Fruit fly (Drosophila melanogaster) whole organism, wandering third instar larva: ENCODE data around the gene Ndf.

ENCODE experiments used
- Abd-B ChIP-seq: fragments of >200 bp; optimal IDR thresholded peaks from 2 replicates; lab custom pipeline; 2017; ENCODE audit warnings: missing biosample characterization, missing genetic modification characterization
- CG32264 ChIP-seq: fragments of 200-800 bp; sonication (Bioruptor generic); optimal IDR thresholded peaks from 2 replicates; lab custom pipeline; 2016; ENCODE audit warnings: missing biosample characterization, missing genetic modification characterization
- CG9705 ChIP-seq: fragments of 200-800 bp; sonication (Bioruptor generic); optimal IDR thresholded peaks from 2 replicates; lab custom pipeline; 2018; ENCODE audit warnings: missing biosample characterization, mild to moderate bottlenecking, missing genetic modification characterization
- CrebA ChIP-seq: fragments of 200-800 bp; sonication (Bioruptor generic); optimal IDR thresholded peaks from 2 replicates; lab custom pipeline; 2016; ENCODE audit warnings: missing biosample characterization, mild to moderate bottlenecking, missing genetic modification characterization, borderline replicate concordance
- Dfd ChIP-seq: fragments of >200 bp; optimal IDR thresholded peaks from 2 replicates; lab custom pipeline; 2017; ENCODE audit warnings: missing biosample characterization, missing genetic modification characterization
- Dif ChIP-seq: fragments of 200-275, 200-300 bp; sonication (Bioruptor generic); optimal IDR thresholded peaks from 2 replicates; lab custom pipeline; 2018; ENCODE audit warnings: missing biosample characterization, missing genetic modification characterization; ENCODE audit not compliant: partially characterized antibody
- GATAd ChIP-seq: sonication (Bioruptor generic); optimal IDR thresholded peaks from 2 replicates; lab custom pipeline; 2016; ENCODE audit warnings: missing biosample characterization, missing genetic modification characterization
- HLH106 ChIP-seq: fragments of 200-800 bp; optimal IDR thresholded peaks from 3 replicates; lab custom pipeline; 2019; ENCODE audit warnings: missing biosample characterization, mild to moderate bottlenecking, missing genetic modification characterization, moderate library complexity
- Hnf4 ChIP-seq: fragments of 200-800 bp; sonication (Bioruptor generic); optimal IDR thresholded peaks from 2 replicates; lab custom pipeline; 2016; ENCODE audit warnings: missing biosample characterization, mild to moderate bottlenecking, missing genetic modification characterization
- Hr78 ChIP-seq: fragments of >200 bp; optimal IDR thresholded peaks from 2 replicates; lab custom pipeline; 2017; ENCODE audit warnings: missing biosample characterization, missing genetic modification characterization
- Hr83 ChIP-seq: fragments of 200-300 bp; sonication (Bioruptor generic); optimal IDR thresholded peaks from 2 replicates; lab custom pipeline; 2016; ENCODE audit warnings: missing biosample characterization, mild to moderate bottlenecking, missing genetic modification characterization, moderate library complexity; ENCODE audit not compliant: poor library complexity, severe bottlenecking
- Jra ChIP-seq: sonication (Bioruptor generic); optimal IDR thresholded peaks from 2 replicates; lab custom pipeline; 2016; ENCODE audit warnings: missing biosample characterization, missing genetic modification characterization
- Mio ChIP-seq: sonication (Bioruptor generic); optimal IDR thresholded peaks from 2 replicates; lab custom pipeline; 2016; ENCODE audit warnings: missing biosample characterization, missing genetic modification characterization
- Myc ChIP-seq: fragments of >200 bp; optimal IDR thresholded peaks from 2 replicates; lab custom pipeline; 2017
- N ChIP-seq: fragments of >200 bp; optimal IDR thresholded peaks from 2 replicates; lab custom pipeline; 2018; ENCODE audit warnings: missing biosample characterization, missing external identifiers, missing genetic modification characterization
- OdsH ChIP-seq: fragments of 200-800 bp; sonication (Bioruptor generic); optimal IDR thresholded peaks from 2 replicates; lab custom pipeline; 2016; ENCODE audit warnings: missing biosample characterization, mild to moderate bottlenecking, missing genetic modification characterization
- Rel ChIP-seq, 2 experiments: fragments of 200-800 bp; sonication (Bioruptor generic) in 1 of 2; optimal IDR thresholded peaks; 2 replicates in 1 of 2; 3 replicates in 1 of 2; lab custom pipeline; 2016 to 2019; ENCODE audit warnings: mild to moderate bottlenecking in 2 of 2, missing biosample characterization in 2 of 2, missing genetic modification characterization in 2 of 2, moderate library complexity in 1 of 2
- Sp1 ChIP-seq: fragments of 200-800 bp; sonication (Bioruptor generic); optimal IDR thresholded peaks from 3 replicates; lab custom pipeline; 2019; ENCODE audit warnings: missing biosample characterization, mild to moderate bottlenecking, missing genetic modification characterization, moderate library complexity
- Vsx2 ChIP-seq: fragments of 200-300, 225-300 bp; sonication (Bioruptor generic); optimal IDR thresholded peaks from 2 replicates; lab custom pipeline; 2018; ENCODE audit warnings: missing biosample characterization, missing genetic modification characterization; ENCODE audit not compliant: partially characterized antibody
- br ChIP-seq: fragments of 200-800 bp; sonication (Bioruptor generic); optimal IDR thresholded peaks from 2 replicates; lab custom pipeline; 2016; ENCODE audit warnings: missing biosample characterization, missing genetic modification characterization
- brk ChIP-seq: fragments of 200-800 bp; sonication (Bioruptor generic); optimal IDR thresholded peaks from 2 replicates; lab custom pipeline; 2016; ENCODE audit warnings: missing biosample characterization, mild to moderate bottlenecking, missing genetic modification characterization
- dl ChIP-seq, 2 experiments: fragments of 175-275, 200-275 bp in 1 of 2; fragments of 200-275 bp in 1 of 2; sonication (Bioruptor generic); optimal IDR thresholded peaks; lab custom pipeline; 2018; ENCODE audit warnings: mild to moderate bottlenecking in 2 of 2, missing biosample characterization in 2 of 2, missing genetic modification characterization in 2 of 2, moderate library complexity in 2 of 2; ENCODE audit not compliant: partially characterized antibody in 2 of 2, insufficient read depth in 1 of 2
- dmrt93B ChIP-seq: fragments of 200-800 bp; sonication (Bioruptor generic); optimal IDR thresholded peaks from 2 replicates; lab custom pipeline; 2018; ENCODE audit warnings: missing biosample characterization, mild to moderate bottlenecking, missing genetic modification characterization
- dsf ChIP-seq: sonication (Bioruptor generic); optimal IDR thresholded peaks from 2 replicates; lab custom pipeline; 2016; ENCODE audit warnings: missing biosample characterization, missing genetic modification characterization, borderline replicate concordance
- ey ChIP-seq: fragments of 200-800 bp; sonication (Bioruptor generic); optimal IDR thresholded peaks from 2 replicates; lab custom pipeline; 2016; ENCODE audit warnings: missing biosample characterization, missing genetic modification characterization
- foxo ChIP-seq, 2 experiments: fragments of 200-800 bp; sonication (Bioruptor generic); optimal IDR thresholded peaks; 2 replicates in 1 of 2; 3 replicates in 1 of 2; lab custom pipeline; 2016 to 2017; ENCODE audit warnings: missing biosample characterization in 2 of 2, missing genetic modification characterization in 2 of 2
- fru ChIP-seq: fragments of 200-800 bp; sonication (Bioruptor generic); optimal IDR thresholded peaks from 3 replicates; lab custom pipeline; 2016; ENCODE audit warnings: missing biosample characterization, mild to moderate bottlenecking, missing genetic modification characterization
- h ChIP-seq: fragments of 200-800 bp; sonication (Bioruptor generic); optimal IDR thresholded peaks from 3 replicates; lab custom pipeline; 2016; ENCODE audit warnings: missing biosample characterization, mild to moderate bottlenecking, missing genetic modification characterization
- jim ChIP-seq: fragments of 175-275, 200-325 bp; sonication (Bioruptor generic); optimal IDR thresholded peaks from 2 replicates; lab custom pipeline; 2016; ENCODE audit warnings: missing biosample characterization, mild to moderate bottlenecking, missing genetic modification characterization
- lola ChIP-seq: fragments of >200 bp; optimal IDR thresholded peaks from 2 replicates; lab custom pipeline; 2017; ENCODE audit warnings: missing biosample characterization, missing genetic modification characterization
- pan ChIP-seq: fragments of >200 bp; optimal IDR thresholded peaks from 2 replicates; lab custom pipeline; 2017
- psq ChIP-seq: fragments of 200-800 bp; sonication (Bioruptor generic); optimal IDR thresholded peaks from 3 replicates; lab custom pipeline; 2017; ENCODE audit warnings: missing biosample characterization, mild to moderate bottlenecking, missing genetic modification characterization, moderate library complexity
- rgr ChIP-seq: fragments of 200-800 bp; sonication (Bioruptor generic); optimal IDR thresholded peaks from 3 replicates; lab custom pipeline; 2016; ENCODE audit warnings: missing biosample characterization, mild to moderate bottlenecking, missing genetic modification characterization
- sage ChIP-seq: fragments of 200-800 bp; sonication (Bioruptor generic); optimal IDR thresholded peaks from 2 replicates; lab custom pipeline; 2016; ENCODE audit warnings: missing biosample characterization, mild to moderate bottlenecking, missing genetic modification characterization
- sv ChIP-seq: fragments of 200-800 bp; sonication (Bioruptor generic); optimal IDR thresholded peaks from 3 replicates; lab custom pipeline; 2016; ENCODE audit warnings: missing biosample characterization, missing genetic modification characterization
- tai ChIP-seq: sonication (Bioruptor generic); optimal IDR thresholded peaks from 2 replicates; lab custom pipeline; 2016; ENCODE audit warnings: missing biosample characterization, missing genetic modification characterization
- usp ChIP-seq: fragments of >200 bp; optimal IDR thresholded peaks from 2 replicates; lab custom pipeline; 2017; ENCODE audit warnings: missing biosample characterization, missing genetic modification characterization
- woc ChIP-seq: sonication (Bioruptor generic); optimal IDR thresholded peaks from 2 replicates; lab custom pipeline; 2016; ENCODE audit warnings: missing biosample characterization, mild to moderate bottlenecking, missing genetic modification characterization

Gene Ndf

dm6 chr2L:10056705-10057104 is 53.1 kb downstream of the Ndf start, which contains the start of gene Pen:
Pen (plus strand) TSS chr2L:10056900.
- no peak for TF ChIP-seq Hr83
- no peak for TF ChIP-seq pan (lab: Kevin White, UChicago)
- no peak for TF ChIP-seq Mio
- TF ChIP-seq Myc = no peak
- TF ChIP-seq HLH106 (tag; lab: Kevin White, UChicago) = no peak
- no peak for TF ChIP-seq CrebA (GFP tag; lab: Kevin White, UChicago)
- TF ChIP-seq dl (GFP tag; optimal IDR thresholded peaks at IDR 0.05; lab: Kevin White, UChicago; ENCODE audit: insufficient read depth in 1 of 2, partially characterized antibody in 2 of 2) = no peak
- no peak for TF ChIP-seq Hr78
- TF ChIP-seq tai = no peak
- TF ChIP-seq lola = no peak
- no peak for TF ChIP-seq CG32264 (GFP tag; lab: Kevin White, UChicago)
- TF ChIP-seq foxo (GFP tag; optimal IDR thresholded peaks at IDR 0.05; lab: Kevin White, UChicago) = no peak
- no peak for TF ChIP-seq Dfd (GFP tag; lab: Kevin White, UChicago)
- TF ChIP-seq woc = no peak
- no peak for TF ChIP-seq psq (GFP tag; lab: Kevin White, UChicago)
- no peak for TF ChIP-seq Hnf4 (GFP tag; lab: Kevin White, UChicago)
- TF ChIP-seq br = no peak
- no peak for TF ChIP-seq fru (GFP tag; lab: Kevin White, UChicago)
- no peak for TF ChIP-seq Dif (GFP tag; lab: Kevin White, UChicago)

- TF ChIP-seq dl (GFP tag; optimal IDR thresholded peaks at IDR 0.05; lab: Kevin White, UChicago; ENCODE audit: insufficient read depth in 1 of 2, partially characterized antibody in 2 of 2) = no peak
- TF ChIP-seq brk (GFP tag; lab: Kevin White, UChicago) = peak; percentile 82
- TF ChIP-seq Hr83 = peak; percentile 93
- TF ChIP-seq psq (GFP tag; lab: Kevin White, UChicago) = peak; percentile 96
- no peak for TF ChIP-seq Hr78
- TF ChIP-seq tai = peak; percentile 94
- TF ChIP-seq Mio = peak; percentile 69
- peak; percentile 95 for TF ChIP-seq Sp1 (GFP tag; lab: Kevin White, UChicago)
- TF ChIP-seq lola = no peak
- TF ChIP-seq woc = peak; percentile 91
- TF ChIP-seq Abd-B (GFP tag; lab: Kevin White, UChicago) = no peak
- TF ChIP-seq Dif (GFP tag; lab: Kevin White, UChicago) = no peak
- TF ChIP-seq HLH106 (tag; lab: Kevin White, UChicago) = peak; percentile 98
- peak; percentile 96 for TF ChIP-seq h (GFP tag; lab: Kevin White, UChicago)
- peak; percentile 87 for TF ChIP-seq Jra
- peak; percentile 77 for TF ChIP-seq GATAd (GFP tag; lab: Kevin White, UChicago)
- TF ChIP-seq N (GFP tag; lab: Kevin White, UChicago) = no peak
- peak; percentile 61 for TF ChIP-seq Rel (GFP tag; optimal IDR thresholded peaks at IDR 0.05; lab: Kevin White, UChicago)
- peak; percentile 83 for TF ChIP-seq Rel (tag; optimal IDR thresholded peaks at IDR 0.05; lab: Kevin White, UChicago)
- TF ChIP-seq pan (lab: Kevin White, UChicago) = no peak
- peak; percentile 85 for TF ChIP-seq dsf (GFP tag; lab: Kevin White, UChicago)
- peak; percentile 95 for TF ChIP-seq sage (GFP tag; lab: Kevin White, UChicago)
- TF ChIP-seq br = peak; percentile 96
- TF ChIP-seq rgr (GFP tag; lab: Kevin White, UChicago) = peak; percentile 96
- peak; percentile 95 for TF ChIP-seq dmrt93B (GFP tag; lab: Kevin White, UChicago)
- TF ChIP-seq Myc = no peak
- peak; percentile 95 for TF ChIP-seq ey (GFP tag; lab: Kevin White, UChicago)
- no peak for TF ChIP-seq usp (GFP tag; lab: Kevin White, UChicago)
- TF ChIP-seq CG32264 (GFP tag; lab: Kevin White, UChicago) = peak; percentile 91
- peak; percentile 83 for TF ChIP-seq CrebA (GFP tag; lab: Kevin White, UChicago)
- TF ChIP-seq CG9705 = peak; percentile 92
- TF ChIP-seq OdsH (GFP tag; lab: Kevin White, UChicago) = peak; percentile 95
- TF ChIP-seq jim (GFP tag; lab: Kevin White, UChicago) = peak; percentile 38
- no peak for TF ChIP-seq Dfd (GFP tag; lab: Kevin White, UChicago)
- no peak for TF ChIP-seq Vsx2 (GFP tag; lab: Kevin White, UChicago)
- TF ChIP-seq Hnf4 (GFP tag; lab: Kevin White, UChicago) = peak; percentile 94
- TF ChIP-seq sv = no peak
- peak; percentile 96 for TF ChIP-seq fru (GFP tag; lab: Kevin White, UChicago)
- TF ChIP-seq foxo (GFP tag; optimal IDR thresholded peaks at IDR 0.05; lab: Kevin White, UChicago) = peak; percentile 79 to 97
- TF ChIP-seq, all 38 proteins: peak for 26
These were observed 53.6 kb downstream of the Ndf start for dm6 chr2L:10057236-10057635.
